Worm (Caenorhabditis elegans): ENCODE measurements around the gene C03G6.17.

The C03G6.17 gene

ce11 chrV:7374090-7374489 lies 6.8 kb downstream of the C03G6.17 start, which contains the start of gene srx-56:
TSS of gene srx-56 (plus strand) at chrV:7374390.
- TF ChIP-seq tra-1 (GFP tag; IDR thresholded peaks at IDR 0.05) (no peak), unc-62 (GFP tag; optimal IDR thresholded peaks at IDR 0.05 in 1 of 2) (peak in 1 of 2 experiments; percentile 20), unc-62 (tag; optimal IDR thresholded peaks at IDR 0.05) (no peak)

ce11 chrV:7369578-7369977 lies 11.3 kb downstream of the C03G6.17 start, which contains the start of gene srj-14:
TSS of gene srj-14 (plus strand) at chrV:7369708.
- TF ChIP-seq nhr-111 (GFP tag; optimal IDR thresholded peaks at IDR 0.05) (no peak), dve-1 (tag; optimal IDR thresholded peaks at IDR 0.05; ENCODE audit: insufficient read depth) (no peak), unc-62 (GFP tag; optimal IDR thresholded peaks at IDR 0.05 in 1 of 2) (peak in 1 of 2 experiments; percentile 93), unc-62 (tag; optimal IDR thresholded peaks at IDR 0.05) (no peak)

- TF ChIP-seq Y5F2A.4 (GFP tag; optimal IDR thresholded peaks at IDR 0.05) (no peak), daf-16 (GFP tag; optimal IDR thresholded peaks at IDR 0.05) (peak in 1 of 2 experiments; percentile 90), daf-16 (tag; optimal IDR thresholded peaks at IDR 0.05) (no peak), set-16 (GFP tag; IDR thresholded peaks at IDR 0.05) (no peak), ZK337.2 (GFP tag; IDR thresholded peaks at IDR 0.05) (no peak), ceh-44 (GFP tag; IDR thresholded peaks at IDR 0.05) (no peak), daf-8 (GFP tag; IDR thresholded peaks at IDR 0.05) (no peak), ztf-7 (tag; optimal IDR thresholded peaks at IDR 0.05) (no peak), zfp-2 (tag; optimal IDR thresholded peaks at IDR 0.05) (no peak)
Measured at ce11 chrV:7364951-7365350, 16.0 kb downstream of the C03G6.17 start, which contains the start of gene exc-13. TSS of gene exc-13 (plus strand) at chrV:7365251.

ce11 chrV:7364059-7364458 lies 16.8 kb downstream of the C03G6.17 start, which contains the start of gene cyp-35A2:
TSS of gene cyp-35A2 (minus strand) at chrV:7364182.
- TF ChIP-seq dmd-6 (GFP tag; IDR thresholded peaks at IDR 0.05) = peak; percentile 57; the same call in 1 of the 2 replicates
- peak; percentile 53 for TF ChIP-seq hlh-11 (tag; optimal IDR thresholded peaks at IDR 0.05)
- no peak for TF ChIP-seq ztf-7 (tag; optimal IDR thresholded peaks at IDR 0.05)
- no peak for TF ChIP-seq nhr-76 (tag; optimal IDR thresholded peaks at IDR 0.05)
- peak; percentile 71 for TF ChIP-seq nhr-28 (tag; optimal IDR thresholded peaks at IDR 0.05)
- TF ChIP-seq ama-1 (optimal IDR thresholded peaks at IDR 0.05) = no peak
- no peak for TF ChIP-seq ZK546.5 (tag; optimal IDR thresholded peaks at IDR 0.05)
- no peak for TF ChIP-seq spr-1 (tag; optimal IDR thresholded peaks at IDR 0.05)
- no peak for TF ChIP-seq daf-16 (GFP tag; optimal IDR thresholded peaks at IDR 0.05)
- peak; percentile 91 for TF ChIP-seq daf-16 (tag; optimal IDR thresholded peaks at IDR 0.05)
- no peak for TF ChIP-seq dmd-9 (GFP tag; IDR thresholded peaks at IDR 0.05)
- peak; percentile 52 for TF ChIP-seq pqm-1 (tag; optimal IDR thresholded peaks at IDR 0.05)
- TF ChIP-seq unc-62 (GFP tag; optimal IDR thresholded peaks at IDR 0.05 in 1 of 2) = no peak
- TF ChIP-seq unc-62 (tag; optimal IDR thresholded peaks at IDR 0.05) = no peak

- no peak for TF ChIP-seq lin-39 (tag; optimal IDR thresholded peaks at IDR 0.05)
- no peak for TF ChIP-seq Y75B8A.6 (GFP tag; IDR thresholded peaks at IDR 0.05)
- TF ChIP-seq ztf-7 (tag; optimal IDR thresholded peaks at IDR 0.05) = no peak
- no peak for TF ChIP-seq F37D6.2 (tag; optimal IDR thresholded peaks at IDR 0.05)
- no peak for TF ChIP-seq nhr-76 (tag; optimal IDR thresholded peaks at IDR 0.05)
- TF ChIP-seq daf-16 (GFP tag; optimal IDR thresholded peaks at IDR 0.05) = no peak
- TF ChIP-seq daf-16 (tag; optimal IDR thresholded peaks at IDR 0.05) = no peak
- TF ChIP-seq ZK546.5 (tag; optimal IDR thresholded peaks at IDR 0.05) = no peak
- no peak for TF ChIP-seq gei-8 (GFP tag; optimal IDR thresholded peaks at IDR 0.05)
- TF ChIP-seq lsy-2 (tag; optimal IDR thresholded peaks at IDR 0.05) = no peak
- no peak for TF ChIP-seq skn-1 (tag; optimal IDR thresholded peaks at IDR 0.05)
- TF ChIP-seq hlh-30 (tag; optimal IDR thresholded peaks at IDR 0.05; ENCODE audit: insufficient read depth) = no peak
- no peak for TF ChIP-seq ceh-28 (tag; optimal IDR thresholded peaks at IDR 0.05)
Measured at ce11 chrV:7361673-7362072, 19.2 kb downstream of the C03G6.17 start, which contains the start of gene cyp-35A1. TSS of gene cyp-35A1 (minus strand) at chrV:7361773.

ce11 chrV:7357132-7357531 lies 23.8 kb downstream of the C03G6.17 start, which contains the start of gene C03G6.6:
TSS of gene C03G6.6 (plus strand) at chrV:7357432.
- TF ChIP-seq R02D3.7 (tag; optimal IDR thresholded peaks at IDR 0.05) (no peak), daf-16 (GFP tag; optimal IDR thresholded peaks at IDR 0.05) (no peak), daf-16 (tag; optimal IDR thresholded peaks at IDR 0.05) (no peak), spr-1 (tag; optimal IDR thresholded peaks at IDR 0.05) (no peak), daf-8 (GFP tag; IDR thresholded peaks at IDR 0.05) (no peak), dve-1 (tag; optimal IDR thresholded peaks at IDR 0.05; ENCODE audit: insufficient read depth) (no peak), nhr-111 (GFP tag; optimal IDR thresholded peaks at IDR 0.05) (no peak), hlh-30 (tag; optimal IDR thresholded peaks at IDR 0.05; ENCODE audit: insufficient read depth) (no peak), nhr-6 (tag; optimal IDR thresholded peaks at IDR 0.05) (no peak), ZK337.2 (GFP tag; IDR thresholded peaks at IDR 0.05) (no peak), attf-4 (tag; optimal IDR thresholded peaks at IDR 0.05) (no peak), nhr-76 (tag; optimal IDR thresholded peaks at IDR 0.05) (no peak)

Data from whole organism, L4 larva.